Fruit fly (Drosophila melanogaster) whole organism, embryonic: ENCODE data around the gene CG8925.
A peak's percentile ranks its signal among the peaks of the same experiment; 100 is the strongest.

Experiments
- CG13894 ChIP-seq: fragments of 200-800 bp; sonication (Bioruptor generic); optimal IDR thresholded peaks from 3 replicates; lab custom pipeline; 2018; ENCODE audit warnings: missing biosample characterization, mild to moderate bottlenecking, missing genetic modification characterization, moderate library complexity
- CG14441 ChIP-seq: fragments of 200-800 bp; sonication (Bioruptor generic); IDR thresholded peaks from 2 replicates; pipeline ENCODE4 v1.3.6; 2022; ENCODE audit warnings: missing biosample characterization, missing genetic modification characterization
- CG17359 ChIP-seq: fragments of 200-800 bp; sonication (Bioruptor generic); optimal IDR thresholded peaks from 3 replicates; lab custom pipeline; 2018; ENCODE audit warnings: missing biosample characterization, mild to moderate bottlenecking, missing genetic modification characterization, moderate library complexity
- CG17802 ChIP-seq: fragments of 200-800 bp; sonication (Bioruptor generic); optimal IDR thresholded peaks from 2 replicates; lab custom pipeline; 2018; ENCODE audit warnings: missing biosample characterization, mild to moderate bottlenecking, missing genetic modification characterization, moderate library complexity
- CG33557 ChIP-seq: fragments of 200-800 bp; sonication (Bioruptor generic); optimal IDR thresholded peaks from 2 replicates; lab custom pipeline; 2019; ENCODE audit warnings: missing biosample characterization, mild to moderate bottlenecking, missing genetic modification characterization, moderate library complexity
- CG5953 ChIP-seq: fragments of 200-800 bp; sonication (Bioruptor generic); IDR thresholded peaks from 2 replicates; pipeline ENCODE4 v1.3.6; 2022; ENCODE audit warnings: missing biosample characterization, missing genetic modification characterization
- CG6175 ChIP-seq: fragments of 200-800 bp; sonication (Bioruptor generic); IDR thresholded peaks from 3 replicates; pipeline ENCODE4 v1.3.6; 2022; ENCODE audit warnings: missing biosample characterization, missing genetic modification characterization
- CG6254 ChIP-seq: fragments of 200-800 bp; sonication (Bioruptor generic); optimal IDR thresholded peaks from 3 replicates; lab custom pipeline; 2017; ENCODE audit warnings: mild to moderate bottlenecking, missing biosample characterization, missing genetic modification reagents, missing genetic modification characterization
- CG6765 ChIP-seq: fragments of 200-800 bp; sonication (Bioruptor generic); optimal IDR thresholded peaks from 3 replicates; lab custom pipeline; 2017; ENCODE audit warnings: missing biosample characterization, mild to moderate bottlenecking, missing genetic modification characterization
- CG9727 ChIP-seq: fragments of 200-800 bp; sonication (Bioruptor generic); optimal IDR thresholded peaks from 3 replicates; lab custom pipeline; 2017; ENCODE audit warnings: missing biosample characterization, mild to moderate bottlenecking, missing genetic modification characterization
- CG9817 ChIP-seq: fragments of 200-800 bp; sonication (Bioruptor generic); optimal IDR thresholded peaks from 2 replicates; lab custom pipeline; 2018; ENCODE audit warnings: missing biosample characterization, mild to moderate bottlenecking, missing genetic modification characterization, moderate library complexity
- CG9932 ChIP-seq: fragments of 200-800 bp; sonication (Bioruptor generic); IDR thresholded peaks from 2 replicates; pipeline ENCODE4 v1.3.6; 2022; ENCODE audit warnings: missing biosample characterization, missing genetic modification characterization
- Dip3 ChIP-seq: fragments of 200-800 bp; sonication (Bioruptor generic); optimal IDR thresholded peaks from 3 replicates; lab custom pipeline; 2016; ENCODE audit warnings: missing biosample characterization, missing genetic modification characterization
- Dll ChIP-seq: fragments of 200-800 bp; sonication (Bioruptor generic); IDR thresholded peaks from 4 replicates; pipeline ENCODE4 v1.3.6; 2022; ENCODE audit warnings: missing biosample characterization, missing genetic modification characterization; ENCODE audit not compliant: partially characterized antibody
- Doc3 ChIP-seq: fragments of 200-800 bp; sonication (Bioruptor generic); IDR thresholded peaks from 3 replicates; pipeline ENCODE4 v1.3.6; 2022; ENCODE audit warnings: missing biosample characterization, missing genetic modification characterization; ENCODE audit not compliant: partially characterized antibody
- Drgx ChIP-seq: fragments of 200-800 bp; sonication (Bioruptor generic); IDR thresholded peaks from 2 replicates; pipeline ENCODE4 v1.3.6; 2022; ENCODE audit warnings: missing biosample characterization, missing genetic modification characterization
- Hmx ChIP-seq: fragments of 200-800 bp; sonication (Bioruptor generic); optimal IDR thresholded peaks from 2 replicates; lab custom pipeline; 2016; ENCODE audit warnings: missing biosample characterization, missing genetic modification characterization
- Hr3 ChIP-seq: fragments of 200-800 bp; sonication (Bioruptor generic); optimal IDR thresholded peaks from 3 replicates; lab custom pipeline; 2016; ENCODE audit warnings: missing biosample characterization, missing genetic modification characterization
- Hr51 ChIP-seq, 2 experiments: fragments of 200-800 bp; sonication (Bioruptor generic); optimal IDR thresholded peaks; 2 replicates in 1 of 2; 3 replicates in 1 of 2; lab custom pipeline; 2016 to 2018; ENCODE audit warnings: missing biosample characterization in 2 of 2, missing genetic modification characterization in 2 of 2, mild to moderate bottlenecking in 1 of 2, moderate library complexity in 1 of 2
- Max ChIP-seq: fragments of 200-800 bp; sonication (Bioruptor generic); optimal IDR thresholded peaks from 2 replicates; lab custom pipeline; 2016; ENCODE audit warnings: missing biosample characterization, mild to moderate bottlenecking, missing genetic modification characterization
- Nf-YB ChIP-seq: fragments of 200-800 bp; sonication (Bioruptor generic); optimal IDR thresholded peaks from 3 replicates; lab custom pipeline; 2019; ENCODE audit warnings: missing biosample characterization, mild to moderate bottlenecking, missing genetic modification characterization, moderate library complexity
- Oli ChIP-seq: fragments of 200-800 bp; sonication (Bioruptor generic); optimal IDR thresholded peaks from 2 replicates; lab custom pipeline; 2018; ENCODE audit warnings: missing biosample characterization, mild to moderate bottlenecking, missing genetic modification characterization, moderate library complexity
- Pdp1 ChIP-seq, 2 experiments: fragments of 200-800 bp; sonication (Bioruptor generic); optimal IDR thresholded peaks; 3 replicates each; lab custom pipeline; 2016; ENCODE audit warnings: missing biosample characterization in 2 of 2, missing genetic modification characterization in 2 of 2, mild to moderate bottlenecking in 1 of 2, moderate library complexity in 1 of 2
- Ravus ChIP-seq: fragments of 200-800 bp; sonication (Bioruptor generic); IDR thresholded peaks from 2 replicates; pipeline ENCODE4 v1.3.6; 2022; ENCODE audit warnings: missing biosample characterization, missing genetic modification characterization
- Trl ChIP-seq, 3 experiments: fragments of >200 bp in 2 of 3; fragments of 200-800 bp in 1 of 3; sonication (Bioruptor generic) in 1 of 3; optimal IDR thresholded peaks; 2 replicates in 1 of 3; 3 replicates in 2 of 3; lab custom pipeline; 2016 to 2017; ENCODE audit warnings: missing biosample characterization in 1 of 3, missing genetic modification characterization in 1 of 3
- cato ChIP-seq: fragments of 200-800 bp; sonication (Bioruptor generic); optimal IDR thresholded peaks from 2 replicates; lab custom pipeline; 2016; ENCODE audit warnings: missing biosample characterization, missing genetic modification characterization, borderline replicate concordance
- crol ChIP-seq: fragments of 200-800 bp; sonication (Bioruptor generic); IDR thresholded peaks from 2 replicates; pipeline ENCODE4 v1.3.6; 2022; ENCODE audit warnings: missing biosample characterization, missing genetic modification characterization
- cwo ChIP-seq: fragments of 200-800 bp; sonication (Bioruptor generic); optimal IDR thresholded peaks from 3 replicates; lab custom pipeline; 2017; ENCODE audit warnings: missing biosample characterization, missing genetic modification characterization, mild to moderate bottlenecking, moderate library complexity, missing genetic modification reagents
- disco-r ChIP-seq: fragments of 200-800 bp; sonication (Bioruptor generic); optimal IDR thresholded peaks from 2 replicates; lab custom pipeline; 2016; ENCODE audit warnings: missing biosample characterization, missing genetic modification characterization
- dysf ChIP-seq: fragments of 200-800 bp; sonication (Bioruptor generic); IDR thresholded peaks from 3 replicates; pipeline ENCODE4 v1.3.6; 2022; ENCODE audit warnings: missing biosample characterization, missing genetic modification characterization
- eve ChIP-seq, 2 experiments: fragments of >200 bp; optimal IDR thresholded peaks; 2 replicates each; lab custom pipeline; 2017; ENCODE audit warnings: missing biosample characterization in 2 of 2, missing genetic modification characterization in 2 of 2
- ewg ChIP-seq: fragments of 200-800 bp; sonication (Bioruptor generic); optimal IDR thresholded peaks from 3 replicates; lab custom pipeline; 2017; ENCODE audit warnings: mild to moderate bottlenecking, missing biosample characterization, missing genetic modification reagents, missing genetic modification characterization
- gro ChIP-seq: fragments of 200-800 bp; sonication (Bioruptor generic); optimal IDR thresholded peaks from 2 replicates; lab custom pipeline; 2016; ENCODE audit warnings: missing biosample characterization, missing genetic modification characterization
- kay ChIP-seq: fragments of 200-800 bp; sonication (Bioruptor generic); optimal IDR thresholded peaks from 2 replicates; lab custom pipeline; 2016; ENCODE audit warnings: missing biosample characterization, missing genetic modification characterization
- lab ChIP-seq: fragments of 200-800 bp; sonication (Bioruptor generic); optimal IDR thresholded peaks from 3 replicates; lab custom pipeline; 2017; ENCODE audit warnings: missing biosample characterization, missing genetic modification characterization, mild to moderate bottlenecking, moderate library complexity, missing genetic modification reagents
- nerfin-1 ChIP-seq: fragments of 200-800 bp; sonication (Bioruptor generic); optimal IDR thresholded peaks from 3 replicates; lab custom pipeline; 2019; ENCODE audit warnings: missing biosample characterization, mild to moderate bottlenecking, missing genetic modification characterization, moderate library complexity
- odd ChIP-seq: fragments of 200-800 bp; sonication (Bioruptor generic); optimal IDR thresholded peaks from 2 replicates; lab custom pipeline; 2017; ENCODE audit warnings: missing biosample characterization, mild to moderate bottlenecking, missing genetic modification characterization
- pros ChIP-seq: fragments of 200-800 bp; sonication (Bioruptor generic); optimal IDR thresholded peaks from 3 replicates; lab custom pipeline; 2019; ENCODE audit warnings: missing biosample characterization, mild to moderate bottlenecking, missing genetic modification characterization, moderate library complexity
- so ChIP-seq: fragments of 200-800 bp; sonication (Bioruptor generic); IDR thresholded peaks from 3 replicates; pipeline ENCODE4 v1.3.6; 2022; ENCODE audit warnings: missing biosample characterization, missing genetic modification characterization
- sr ChIP-seq: fragments of 200-800 bp; sonication (Bioruptor generic); IDR thresholded peaks from 3 replicates; pipeline ENCODE4 v1.3.6; 2022; ENCODE audit warnings: missing biosample characterization, missing genetic modification characterization
- tap ChIP-seq: fragments of 200-800 bp; optimal IDR thresholded peaks from 3 replicates; lab custom pipeline; 2019; ENCODE audit warnings: missing biosample characterization, mild to moderate bottlenecking, missing genetic modification characterization, moderate library complexity
- tio ChIP-seq: fragments of 200-800 bp; sonication (Bioruptor generic); optimal IDR thresholded peaks from 2 replicates; lab custom pipeline; 2017; ENCODE audit warnings: missing biosample characterization, missing genetic modification characterization, inconsistent platforms
- trh ChIP-seq: fragments of 200-800 bp; sonication (Bioruptor generic); optimal IDR thresholded peaks from 2 replicates; lab custom pipeline; 2016; ENCODE audit warnings: missing biosample characterization, missing genetic modification characterization
- z ChIP-seq: fragments of 200-800 bp; sonication (Bioruptor generic); IDR thresholded peaks from 3 replicates; pipeline ENCODE4 v1.3.6; 2022; ENCODE audit warnings: missing biosample characterization, missing genetic modification characterization
- zen2 ChIP-seq: fragments of 200-800 bp; sonication (Bioruptor generic); IDR thresholded peaks from 3 replicates; pipeline ENCODE4 v1.3.6; 2022; ENCODE audit warnings: missing biosample characterization, missing genetic modification characterization; ENCODE audit not compliant: partially characterized antibody
- zf30C ChIP-seq: fragments of 200-800 bp; sonication (Bioruptor generic); optimal IDR thresholded peaks from 3 replicates; lab custom pipeline; 2018; ENCODE audit warnings: missing biosample characterization, mild to moderate bottlenecking, missing genetic modification characterization

Gene CG8925

DNA sequence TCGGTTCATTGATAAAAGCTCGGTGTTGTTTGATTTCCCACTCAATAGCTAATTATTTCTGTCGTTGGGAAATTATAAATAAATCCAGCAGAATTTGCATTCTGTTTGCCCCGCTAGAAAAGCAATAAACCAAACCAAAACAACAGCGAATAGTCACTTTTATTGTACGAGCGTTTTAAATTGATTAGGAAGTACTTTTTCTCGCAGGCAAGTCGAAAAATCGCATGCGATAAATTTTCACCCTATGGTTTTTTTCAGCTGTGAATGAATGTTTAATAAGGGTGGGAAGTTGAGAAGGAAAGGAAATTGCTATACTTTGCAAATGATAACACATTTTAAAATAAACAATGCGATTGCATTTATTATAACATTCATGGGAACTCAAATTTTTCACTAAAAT lies 15.8 kb upstream of the CG8925 start:
- TF ChIP-seq CG33557 (GFP tag; lab: Kevin White, UChicago) (no peak), pros (GFP tag; lab: Kevin White, UChicago) (no peak), nerfin-1 (peak; percentile 49)

DNA sequence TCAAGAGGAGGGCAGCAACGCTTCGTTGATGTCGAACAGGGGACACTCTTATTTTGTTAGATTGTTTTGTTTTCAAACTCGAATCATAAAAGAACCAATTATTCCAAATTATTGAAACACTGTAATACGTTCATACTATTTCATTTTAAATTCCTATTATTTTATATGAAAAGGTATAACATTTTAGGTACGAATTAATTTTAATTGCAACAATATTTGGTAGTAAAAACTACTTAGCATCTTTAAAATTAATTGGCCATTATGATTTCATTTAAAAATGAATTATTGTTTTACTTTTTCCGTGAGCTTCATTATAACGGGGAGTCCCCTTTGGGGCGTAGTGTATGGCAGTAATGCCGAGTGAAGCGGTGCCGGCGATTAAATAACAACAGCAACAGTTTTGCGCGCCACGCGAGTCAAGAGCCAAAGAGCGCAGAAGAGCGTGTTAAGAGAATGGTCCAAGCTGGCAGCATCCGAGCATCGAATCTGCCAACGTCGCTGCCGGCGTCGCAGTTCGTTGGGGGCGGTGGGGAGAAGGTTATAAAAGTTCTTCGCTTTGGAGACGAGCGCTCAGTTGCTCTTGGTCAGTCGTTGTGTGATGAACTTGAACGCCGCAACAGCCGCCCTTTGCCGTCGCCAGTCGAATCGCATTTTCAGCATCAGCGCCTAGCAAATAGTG lies 14.1 kb upstream of the CG8925 start:
- TF ChIP-seq Hr51 (GFP tag; optimal IDR thresholded peaks at IDR 0.05; lab: Kevin White, UChicago), result peak in 1 of 2 experiments; percentile 75
- no peak for TF ChIP-seq disco-r (GFP tag; lab: Kevin White, UChicago)
- TF ChIP-seq CG9817 (tag; lab: Kevin White, UChicago), result peak; percentile 31
- no peak for TF ChIP-seq CG14441
- peak; percentile 84 for TF ChIP-seq sr (GFP tag; lab: Robert Waterston, UW)
- TF ChIP-seq trh (GFP tag; lab: Kevin White, UChicago), result no peak
- TF ChIP-seq Nf-YB (GFP tag; lab: Kevin White, UChicago), result peak; percentile 35
- no peak for TF ChIP-seq kay (GFP tag; lab: Kevin White, UChicago)
- TF ChIP-seq CG6765, result no peak
- TF ChIP-seq gro, result peak; percentile 54
- peak; percentile 50 for TF ChIP-seq lab
- peak; percentile 29 for TF ChIP-seq Max
- TF ChIP-seq CG17802, result no peak
- peak; percentile 50 for TF ChIP-seq CG9727 (GFP tag; lab: Kevin White, UChicago)
- 0 out of 3 replicates have a peak, but pooled peaks have one; percentile 46 for TF ChIP-seq so (GFP tag; lab: Robert Waterston, UW)
- peak; percentile 5 for TF ChIP-seq CG13894 (tag; lab: Kevin White, UChicago)
- TF ChIP-seq Ravus (GFP tag; lab: Robert Waterston, UW), result no peak
- peak; percentile 8 for TF ChIP-seq Hmx (GFP tag; lab: Kevin White, UChicago)
- TF ChIP-seq Oli, result peak; percentile 58
- TF ChIP-seq CG6254 (GFP tag; lab: Kevin White, UChicago), result peak; percentile 24
- peak; percentile 20 for TF ChIP-seq Hr3
- TF ChIP-seq CG6175 (GFP tag; lab: Robert Waterston, UW), result 0 out of 3 replicates have a peak, but pooled peaks have one; percentile 50
- peak; percentile 66 to 76 for TF ChIP-seq Trl (optimal IDR thresholded peaks at IDR 0.05; lab: Kevin White, UChicago)
- TF ChIP-seq Trl (GFP tag; optimal IDR thresholded peaks at IDR 0.05; lab: Kevin White, UChicago), result no peak
- TF ChIP-seq ewg, result peak; percentile 23
- peak; percentile 11; the same call in 1 of the 2 replicates for TF ChIP-seq Drgx (GFP tag; lab: Robert Waterston, UW)
- TF ChIP-seq cato, result no peak
- peak; percentile 58 for TF ChIP-seq CG9932 (GFP tag; lab: Robert Waterston, UW)
- TF ChIP-seq crol, result peak; percentile 75
- peak; percentile 22 for TF ChIP-seq tap (tag; lab: Kevin White, UChicago)
- TF ChIP-seq tio (GFP tag; lab: Kevin White, UChicago), result peak; percentile 32
- 0 out of 3 replicates have a peak, but pooled peaks have one; percentile 44 for TF ChIP-seq z (GFP tag; lab: Robert Waterston, UW)
- TF ChIP-seq cwo (GFP tag; lab: Kevin White, UChicago), result no peak
- peak; percentile 19; the same call in 1 of the 2 replicates for TF ChIP-seq CG5953 (GFP tag; lab: Robert Waterston, UW)
- TF ChIP-seq odd (GFP tag; lab: Kevin White, UChicago), result peak; percentile 16
- TF ChIP-seq eve (GFP tag; optimal IDR thresholded peaks at IDR 0.05; lab: Kevin White, UChicago), result no peak
- peak in 1 of 2 experiments; percentile 86 for TF ChIP-seq Pdp1 (GFP tag; optimal IDR thresholded peaks at IDR 0.05; lab: Kevin White, UChicago)
- TF ChIP-seq dysf (GFP tag; lab: Robert Waterston, UW), result peak; percentile 67; the same call in 2 of the 3 replicates
- no peak for TF ChIP-seq Dip3 (GFP tag; lab: Kevin White, UChicago)
- TF ChIP-seq zen2 (GFP tag; lab: Robert Waterston, UW), result peak; percentile 56; the same call in 2 of the 3 replicates
- 0 out of 3 replicates have a peak, but pooled peaks have one; percentile 23 for TF ChIP-seq Doc3 (GFP tag; lab: Robert Waterston, UW)
- 0 out of 4 replicates have a peak, but pooled peaks have one; percentile 20 for TF ChIP-seq Dll (GFP tag; lab: Robert Waterston, UW)
- no peak for TF ChIP-seq zf30C
- peak; percentile 47 for TF ChIP-seq CG17359 (tag; lab: Kevin White, UChicago)
